ENCODE assay signal across 1 fruit fly cellular context in the genomic region with DNA sequence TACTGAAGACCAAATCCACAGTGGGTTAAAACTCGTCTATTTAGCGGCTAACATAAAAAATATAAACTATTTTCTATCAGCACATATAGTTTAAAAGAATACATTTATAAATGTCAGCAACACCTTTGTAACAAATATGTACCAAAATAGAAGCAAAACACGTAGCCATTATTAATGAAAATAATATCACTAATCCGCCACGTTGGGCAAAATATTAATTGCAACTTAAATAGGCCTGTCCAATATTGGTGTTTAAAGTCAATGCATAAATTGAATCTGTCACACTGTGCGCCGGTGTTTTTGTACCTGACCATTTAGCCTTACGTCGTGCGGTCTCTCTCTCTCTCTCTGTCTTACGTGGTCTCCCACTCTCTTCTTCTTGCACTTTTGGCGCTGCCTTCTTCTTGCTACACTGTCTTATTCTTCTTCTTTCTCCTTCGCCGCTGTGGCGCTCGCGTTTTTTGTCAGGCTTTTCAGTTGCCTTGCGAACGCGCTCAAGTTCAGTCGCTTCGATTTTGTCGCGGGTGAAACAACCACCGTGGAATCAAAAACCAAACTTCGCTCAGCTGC.
TF ChIP-seq lines count a peak whose summit lies in the region.

No protein-coding gene starts in this region.

TF ChIP-seq in whole organism, embryonic, 481 proteins besides CTCF, POLR2A, EP300 and RAD21 (continued from another document and continues in another):
- TF ChIP-seq row (GFP tag; IDR thresholded peaks at IDR 0.05; lab: Robert Waterston, UW): peak; percentile 98
- TF ChIP-seq Ptx1 (GFP tag; IDR thresholded peaks at IDR 0.05; lab: Robert Waterston, UW): peak; percentile 98
- peak; percentile 93 for TF ChIP-seq CG12104 (GFP tag; optimal IDR thresholded peaks at IDR 0.05; lab: Kevin White, UChicago)
- peak; percentile 98 for TF ChIP-seq seq (GFP tag; IDR thresholded peaks at IDR 0.05; lab: Robert Waterston, UW)
- peak; percentile 92 for TF ChIP-seq CG1647 (GFP tag; optimal IDR thresholded peaks at IDR 0.05; lab: Kevin White, UChicago)
- peak; percentile 98 for TF ChIP-seq Aef1 (GFP tag; IDR thresholded peaks at IDR 0.05; lab: Robert Waterston, UW)
- peak; percentile 93 for TF ChIP-seq pros (GFP tag; optimal IDR thresholded peaks at IDR 0.05; lab: Kevin White, UChicago)
- peak; percentile 98 for TF ChIP-seq CG15269 (tag; optimal IDR thresholded peaks at IDR 0.05; lab: Kevin White, UChicago)
- TF ChIP-seq zfh1 (GFP tag; IDR thresholded peaks at IDR 0.05; lab: Robert Waterston, UW): peak; percentile 97
- peak; percentile 94 for TF ChIP-seq otp (GFP tag; IDR thresholded peaks at IDR 0.05; lab: Robert Waterston, UW)
- peak; percentile 95 for TF ChIP-seq CG1603 (tag; optimal IDR thresholded peaks at IDR 0.05; lab: Kevin White, UChicago)
- peak; percentile 86 for TF ChIP-seq sqz (GFP tag; optimal IDR thresholded peaks at IDR 0.05; lab: Kevin White, UChicago)
- peak; percentile 59; the same call in 1 of the 3 replicates for TF ChIP-seq hb (GFP tag; IDR thresholded peaks at IDR 0.05; lab: Robert Waterston, UW; ENCODE audit: partially characterized antibody)
- TF ChIP-seq CG2129 (GFP tag; IDR thresholded peaks at IDR 0.05; lab: Robert Waterston, UW; ENCODE audit: partially characterized antibody): no peak
- peak; percentile 95 for TF ChIP-seq wdn (GFP tag; IDR thresholded peaks at IDR 0.05; lab: Robert Waterston, UW)
- TF ChIP-seq HmgD (GFP tag; optimal IDR thresholded peaks at IDR 0.05; lab: Kevin White, UChicago): peak; percentile 82
- TF ChIP-seq CG10147 (GFP tag; optimal IDR thresholded peaks at IDR 0.05; lab: Kevin White, UChicago): peak; percentile 97
- peak; percentile 88 for TF ChIP-seq CG3163 (GFP tag; optimal IDR thresholded peaks at IDR 0.05; lab: Kevin White, UChicago)
- peak; percentile 93 for TF ChIP-seq CG6654 (GFP tag; optimal IDR thresholded peaks at IDR 0.05; lab: Kevin White, UChicago)
- TF ChIP-seq gt (GFP tag; IDR thresholded peaks at IDR 0.05; lab: Robert Waterston, UW): peak; percentile 93
- TF ChIP-seq CG32772 (GFP tag; IDR thresholded peaks at IDR 0.05; lab: Robert Waterston, UW): peak; percentile 97
- peak; percentile 97 for TF ChIP-seq CG15601 (tag; optimal IDR thresholded peaks at IDR 0.05; lab: Kevin White, UChicago)
- peak; percentile 97 to 98 for TF ChIP-seq chif (GFP tag; optimal IDR thresholded peaks at IDR 0.05; lab: Kevin White, UChicago)
- peak; percentile 97 for TF ChIP-seq klu (GFP tag; IDR thresholded peaks at IDR 0.05; lab: Robert Waterston, UW)
- no peak for TF ChIP-seq Sin3A (optimal IDR thresholded peaks at IDR 0.05; lab: Kevin White, UChicago)
- TF ChIP-seq CG2116 (GFP tag; optimal IDR thresholded peaks at IDR 0.05; lab: Kevin White, UChicago): peak; percentile 82
- TF ChIP-seq grn (GFP tag; optimal IDR thresholded peaks at IDR 0.05; lab: Kevin White, UChicago): peak; percentile 71
- TF ChIP-seq kay (GFP tag; optimal IDR thresholded peaks at IDR 0.05; lab: Kevin White, UChicago): peak; percentile 92
- peak; percentile 92 for TF ChIP-seq dimm (GFP tag; IDR thresholded peaks at IDR 0.05; lab: Robert Waterston, UW)
- TF ChIP-seq CG9817 (tag; optimal IDR thresholded peaks at IDR 0.05; lab: Kevin White, UChicago): peak; percentile 99
- TF ChIP-seq CG3281 (GFP tag; optimal IDR thresholded peaks at IDR 0.05; lab: Kevin White, UChicago): peak; percentile 98
- TF ChIP-seq Mad (GFP tag; optimal IDR thresholded peaks at IDR 0.05; lab: Kevin White, UChicago): peak; percentile 97
- peak; percentile 99 for TF ChIP-seq az2 (GFP tag; optimal IDR thresholded peaks at IDR 0.05; lab: Kevin White, UChicago)
- peak; percentile 96 for TF ChIP-seq ttk (GFP tag; IDR thresholded peaks at IDR 0.05; lab: Robert Waterston, UW)
- peak; percentile 97 for TF ChIP-seq CG2875 (GFP tag; optimal IDR thresholded peaks at IDR 0.05; lab: Kevin White, UChicago)
- TF ChIP-seq Nf-YB (GFP tag; optimal IDR thresholded peaks at IDR 0.05; lab: Kevin White, UChicago): peak; percentile 88
- peak; percentile 97 for TF ChIP-seq CG12071 (GFP tag; optimal IDR thresholded peaks at IDR 0.05; lab: Kevin White, UChicago)
- peak; percentile 27 for TF ChIP-seq gfzf (GFP tag; optimal IDR thresholded peaks at IDR 0.05; lab: Kevin White, UChicago)
- peak; percentile 98 for TF ChIP-seq croc (GFP tag; conservative IDR thresholded peaks at IDR 0.05; lab: Robert Waterston, UW)
- TF ChIP-seq z (GFP tag; IDR thresholded peaks at IDR 0.05; lab: Robert Waterston, UW): no peak
- peak; percentile 87 for TF ChIP-seq CG15514 (GFP tag; optimal IDR thresholded peaks at IDR 0.05; lab: Kevin White, UChicago)
- peak; percentile 99 for TF ChIP-seq CG30431 (GFP tag; optimal IDR thresholded peaks at IDR 0.05; lab: Kevin White, UChicago)
- peak; percentile 90 for TF ChIP-seq CG31388 (GFP tag; optimal IDR thresholded peaks at IDR 0.05; lab: Kevin White, UChicago)
- TF ChIP-seq Poxn (GFP tag; IDR thresholded peaks at IDR 0.05; lab: Robert Waterston, UW): peak; percentile 83
- TF ChIP-seq hth (optimal IDR thresholded peaks at IDR 0.05; lab: Kevin White, UChicago): no peak
- peak; percentile 98 for TF ChIP-seq CG9609 (GFP tag; optimal IDR thresholded peaks at IDR 0.05; lab: Kevin White, UChicago)
- TF ChIP-seq CG7745 (tag; optimal IDR thresholded peaks at IDR 0.05; lab: Kevin White, UChicago): peak; percentile 42
- peak in 1 of 3 experiments; percentile 99 for TF ChIP-seq lola (GFP tag; optimal IDR thresholded peaks at IDR 0.05; lab: Kevin White, UChicago)
- TF ChIP-seq btn (GFP tag; optimal IDR thresholded peaks at IDR 0.05; lab: Kevin White, UChicago): peak; percentile 87
- peak; percentile 88 for TF ChIP-seq MTF-1 (GFP tag; optimal IDR thresholded peaks at IDR 0.05; lab: Kevin White, UChicago; ENCODE audit: borderline replicate concordance)
- peak; percentile 98 for TF ChIP-seq grau (tag; optimal IDR thresholded peaks at IDR 0.05; lab: Kevin White, UChicago)
- no peak for TF ChIP-seq pfk (GFP tag; optimal IDR thresholded peaks at IDR 0.05; lab: Kevin White, UChicago)
- TF ChIP-seq CG18599 (GFP tag; optimal IDR thresholded peaks at IDR 0.05; lab: Kevin White, UChicago): peak; percentile 98
- peak; percentile 4 for TF ChIP-seq cg (GFP tag; optimal IDR thresholded peaks at IDR 0.05; lab: Kevin White, UChicago)
- TF ChIP-seq luna (GFP tag; optimal IDR thresholded peaks at IDR 0.05; lab: Kevin White, UChicago): peak; percentile 70
- TF ChIP-seq abd-A (tag; optimal IDR thresholded peaks at IDR 0.05; lab: Kevin White, UChicago): peak; percentile 73
- peak; percentile 87 for TF ChIP-seq CG7987 (GFP tag; optimal IDR thresholded peaks at IDR 0.05; lab: Kevin White, UChicago)
- peak; percentile 51 to 78 for TF ChIP-seq insv (GFP tag; optimal IDR thresholded peaks at IDR 0.05; lab: Kevin White, UChicago)
- TF ChIP-seq Opbp (GFP tag; IDR thresholded peaks at IDR 0.05; lab: Robert Waterston, UW; ENCODE audit: partially characterized antibody): no peak
- peak; percentile 99 for TF ChIP-seq Hmr (GFP tag; optimal IDR thresholded peaks at IDR 0.05; lab: Kevin White, UChicago)
- TF ChIP-seq dm (GFP tag; optimal IDR thresholded peaks at IDR 0.05; lab: Kevin White, UChicago): peak; percentile 93
- TF ChIP-seq sug (tag; optimal IDR thresholded peaks at IDR 0.05; lab: Kevin White, UChicago): peak; percentile 97
- TF ChIP-seq CG7963 (GFP tag; IDR thresholded peaks at IDR 0.05; lab: Robert Waterston, UW; ENCODE audit: partially characterized antibody): peak; percentile 40; the same call in 1 of the 3 replicates
- peak; percentile 56 to 79 for TF ChIP-seq Trl (optimal IDR thresholded peaks at IDR 0.05; lab: Kevin White, UChicago)
- TF ChIP-seq Trl (GFP tag; optimal IDR thresholded peaks at IDR 0.05; lab: Kevin White, UChicago): peak; percentile 95
- peak; percentile 85 for TF ChIP-seq CG13894 (tag; optimal IDR thresholded peaks at IDR 0.05; lab: Kevin White, UChicago)
- TF ChIP-seq Hr3 (GFP tag; optimal IDR thresholded peaks at IDR 0.05; lab: Kevin White, UChicago): peak; percentile 98
- TF ChIP-seq oc (tag; optimal IDR thresholded peaks at IDR 0.05; lab: Kevin White, UChicago): peak; percentile 96
- peak; percentile 98 for TF ChIP-seq dmrt11E (tag; optimal IDR thresholded peaks at IDR 0.05; lab: Kevin White, UChicago)
- TF ChIP-seq Xrp1 (GFP tag; IDR thresholded peaks at IDR 0.05; lab: Robert Waterston, UW): peak; percentile 98
- peak; percentile 97 for TF ChIP-seq CG12744 (GFP tag; optimal IDR thresholded peaks at IDR 0.05; lab: Kevin White, UChicago)
- TF ChIP-seq Gug (GFP tag; IDR thresholded peaks at IDR 0.05; lab: Robert Waterston, UW): peak; percentile 98
- peak; percentile 97 for TF ChIP-seq pnt (GFP tag; optimal IDR thresholded peaks at IDR 0.05; lab: Kevin White, UChicago)
- TF ChIP-seq odd (GFP tag; optimal IDR thresholded peaks at IDR 0.05; lab: Kevin White, UChicago): peak; percentile 98
- peak; percentile 89 for TF ChIP-seq kah (GFP tag; optimal IDR thresholded peaks at IDR 0.05; lab: Kevin White, UChicago)
- peak; percentile 95 for TF ChIP-seq Hand (GFP tag; optimal IDR thresholded peaks at IDR 0.05; lab: Kevin White, UChicago)
- TF ChIP-seq CG14441 (GFP tag; IDR thresholded peaks at IDR 0.05; lab: Robert Waterston, UW): peak; percentile 98
- peak; percentile 96 for TF ChIP-seq Asciz (GFP tag; optimal IDR thresholded peaks at IDR 0.05; lab: Kevin White, UChicago)
- peak; percentile 90 for TF ChIP-seq sens-2 (GFP tag; IDR thresholded peaks at IDR 0.05; lab: Robert Waterston, UW)
- TF ChIP-seq B-H1 (GFP tag; IDR thresholded peaks at IDR 0.05; lab: Robert Waterston, UW): peak; percentile 97
- TF ChIP-seq CG42726 (GFP tag; IDR thresholded peaks at IDR 0.05; lab: Robert Waterston, UW; ENCODE audit: partially characterized antibody): peak; percentile 39; the same call in 1 of the 2 replicates
- TF ChIP-seq Sox102F (GFP tag; optimal IDR thresholded peaks at IDR 0.05; lab: Kevin White, UChicago): peak; percentile 98
- TF ChIP-seq Dip2 (GFP tag; IDR thresholded peaks at IDR 0.05; lab: Robert Waterston, UW): peak; percentile 78
- peak; percentile 95 for TF ChIP-seq CG17359 (tag; optimal IDR thresholded peaks at IDR 0.05; lab: Kevin White, UChicago)
- peak; percentile 89 for TF ChIP-seq CG6854 (GFP tag; optimal IDR thresholded peaks at IDR 0.05; lab: Kevin White, UChicago)
- TF ChIP-seq ATbp (GFP tag; optimal IDR thresholded peaks at IDR 0.05; lab: Kevin White, UChicago): peak; percentile 97
- TF ChIP-seq CG3407 (GFP tag; optimal IDR thresholded peaks at IDR 0.05; lab: Kevin White, UChicago): peak; percentile 96
- TF ChIP-seq CG17186 (GFP tag; optimal IDR thresholded peaks at IDR 0.05; lab: Kevin White, UChicago): peak; percentile 92
- TF ChIP-seq Stat92E (GFP tag; optimal IDR thresholded peaks at IDR 0.05; lab: Kevin White, UChicago): peak in 1 of 3 experiments; percentile 93
- peak; percentile 73; the same call in 2 of the 3 replicates for TF ChIP-seq CG14860 (GFP tag; IDR thresholded peaks at IDR 0.05; lab: Robert Waterston, UW; ENCODE audit: partially characterized antibody)
- peak; percentile 96 for TF ChIP-seq CG4854 (GFP tag; optimal IDR thresholded peaks at IDR 0.05; lab: Kevin White, UChicago)
- peak; percentile 31 for TF ChIP-seq BEAF-32 (GFP tag; optimal IDR thresholded peaks at IDR 0.05; lab: Kevin White, UChicago)
- TF ChIP-seq ftz-f1 (GFP tag; optimal IDR thresholded peaks at IDR 0.05; lab: Kevin White, UChicago): peak; percentile 45
- TF ChIP-seq Antp (GFP tag; optimal IDR thresholded peaks at IDR 0.05; lab: Kevin White, UChicago): peak; percentile 95
- TF ChIP-seq CG11723 (GFP tag; optimal IDR thresholded peaks at IDR 0.05; lab: Kevin White, UChicago): peak; percentile 98
- TF ChIP-seq CG13624 (GFP tag; optimal IDR thresholded peaks at IDR 0.05; lab: Kevin White, UChicago): peak; percentile 80
- peak; percentile 43; the same call in 1 of the 2 replicates for TF ChIP-seq inv (GFP tag; IDR thresholded peaks at IDR 0.05; lab: Robert Waterston, UW; ENCODE audit: partially characterized antibody)
- TF ChIP-seq esg (GFP tag; conservative IDR thresholded peaks at IDR 0.05; lab: Robert Waterston, UW): peak; percentile 99
- peak; percentile 91 for TF ChIP-seq CG1024 (GFP tag; IDR thresholded peaks at IDR 0.05; lab: Robert Waterston, UW)
- TF ChIP-seq crol (GFP tag; IDR thresholded peaks at IDR 0.05; lab: Robert Waterston, UW): peak; percentile 68
- TF ChIP-seq HLH54F (GFP tag; optimal IDR thresholded peaks at IDR 0.05; lab: Kevin White, UChicago): peak; percentile 98
- TF ChIP-seq cad (GFP tag; optimal IDR thresholded peaks at IDR 0.05; lab: Kevin White, UChicago): no peak
- TF ChIP-seq CG4360 (GFP tag; IDR thresholded peaks at IDR 0.05; lab: Robert Waterston, UW): peak; percentile 64
- TF ChIP-seq dmrt99B (tag; optimal IDR thresholded peaks at IDR 0.05; lab: Kevin White, UChicago): peak; percentile 99
- TF ChIP-seq gro (GFP tag; optimal IDR thresholded peaks at IDR 0.05; lab: Kevin White, UChicago): peak; percentile 88
- peak; percentile 99 for TF ChIP-seq lilli (GFP tag; optimal IDR thresholded peaks at IDR 0.05; lab: Kevin White, UChicago)
- TF ChIP-seq Med (GFP tag; lab: Kevin White, UChicago): peak; percentile 98
- TF ChIP-seq ham (GFP tag; IDR thresholded peaks at IDR 0.05; lab: Robert Waterston, UW): peak; percentile 93
- TF ChIP-seq CG17568 (GFP tag; optimal IDR thresholded peaks at IDR 0.05; lab: Kevin White, UChicago): peak; percentile 95
- peak; percentile 92 for TF ChIP-seq pum (GFP tag; optimal IDR thresholded peaks at IDR 0.05; lab: Kevin White, UChicago)
- peak; percentile 86 for TF ChIP-seq nom (GFP tag; optimal IDR thresholded peaks at IDR 0.05; lab: Kevin White, UChicago)
- TF ChIP-seq CG15073 (GFP tag; optimal IDR thresholded peaks at IDR 0.05; lab: Kevin White, UChicago): peak; percentile 90
- peak; percentile 65 for TF ChIP-seq sima (GFP tag; optimal IDR thresholded peaks at IDR 0.05; lab: Kevin White, UChicago)
- TF ChIP-seq HLH3B (GFP tag; IDR thresholded peaks at IDR 0.05; lab: Robert Waterston, UW): peak; percentile 98
- peak; percentile 97 for TF ChIP-seq fu2 (GFP tag; optimal IDR thresholded peaks at IDR 0.05; lab: Kevin White, UChicago)
- TF ChIP-seq lov (optimal IDR thresholded peaks at IDR 0.05; lab: Kevin White, UChicago): no peak
- peak; percentile 93 for TF ChIP-seq lov (GFP tag; IDR thresholded peaks at IDR 0.05; lab: Robert Waterston, UW)
- peak; percentile 96 to 99 for TF ChIP-seq Hr51 (GFP tag; optimal IDR thresholded peaks at IDR 0.05; lab: Kevin White, UChicago)
- TF ChIP-seq Oaz (GFP tag; IDR thresholded peaks at IDR 0.05; lab: Robert Waterston, UW): peak; percentile 97
- peak; percentile 75 for TF ChIP-seq knrl (GFP tag; IDR thresholded peaks at IDR 0.05; lab: Robert Waterston, UW; ENCODE audit: partially characterized antibody)
- TF ChIP-seq ash1 (GFP tag; optimal IDR thresholded peaks at IDR 0.05; lab: Kevin White, UChicago): no peak
- peak; percentile 97 for TF ChIP-seq CG11247 (GFP tag; IDR thresholded peaks at IDR 0.05; lab: Robert Waterston, UW)
